Worm (Caenorhabditis elegans) whole organism, late embryonic: ENCODE measurements around the gene tbx-39.

Experiments
- C08G9.2 ChIP-seq: sonication (generic microtip); optimal IDR thresholded peaks from 2 replicates; lab custom pipeline; 2016; ENCODE audit warnings: mild to moderate bottlenecking, missing genetic modification characterization, moderate library complexity, missing compliant biosample characterization
- C38D4.7 ChIP-seq: fragments of 200-800 bp; sonication (Bioruptor generic); optimal IDR thresholded peaks from 2 replicates; lab custom pipeline; 2018; ENCODE audit warnings: mild to moderate bottlenecking, missing genetic modification characterization, moderate library complexity, missing compliant biosample characterization
- K02D7.2 ChIP-seq: sonication (generic microtip); optimal IDR thresholded peaks from 2 replicates; lab custom pipeline; 2017; ENCODE audit warnings: mild to moderate bottlenecking, missing genetic modification characterization, missing compliant biosample characterization
- K09A11.1 ChIP-seq: sonication (generic microtip); optimal IDR thresholded peaks from 2 replicates; lab custom pipeline; 2017; ENCODE audit warnings: antibody characterized with exemption, mild to moderate bottlenecking, missing genetic modification characterization, missing compliant biosample characterization; ENCODE audit not compliant: insufficient read depth
- T23F11.4 ChIP-seq: fragments of 200-800 bp; sonication (Bioruptor generic); optimal IDR thresholded peaks from 2 replicates; lab custom pipeline; 2018; ENCODE audit warnings: mild to moderate bottlenecking, missing genetic modification characterization, missing compliant biosample characterization
- Y22D7AL.16 ChIP-seq: sonication (generic microtip); optimal IDR thresholded peaks from 2 replicates; lab custom pipeline; 2016; ENCODE audit warnings: missing genetic modification characterization, missing compliant biosample characterization
- ahr-1 ChIP-seq: sonication (generic microtip); optimal IDR thresholded peaks from 2 replicates; lab custom pipeline; 2016; ENCODE audit warnings: missing genetic modification characterization, missing compliant biosample characterization
- ama-1 ChIP-seq: fragments of 150-350 bp; optimal IDR thresholded peaks from 2 replicates; lab custom pipeline; 2014
- ceh-18 ChIP-seq: sonication (generic microtip); optimal IDR thresholded peaks from 2 replicates; lab custom pipeline; 2016; ENCODE audit warnings: missing genetic modification characterization, missing compliant biosample characterization
- ceh-2 ChIP-seq: sonication (generic microtip); optimal IDR thresholded peaks from 2 replicates; lab custom pipeline; 2016; ENCODE audit warnings: missing genotype, missing genetic modification characterization, missing compliant biosample characterization
- ceh-22 ChIP-seq: sonication (generic microtip); optimal IDR thresholded peaks from 2 replicates; lab custom pipeline; 2017; ENCODE audit warnings: missing biosample characterization, missing genetic modification characterization
- ceh-24 ChIP-seq: sonication (generic microtip); optimal IDR thresholded peaks from 2 replicates; lab custom pipeline; 2016; ENCODE audit warnings: mild to moderate bottlenecking, missing genetic modification characterization, missing compliant biosample characterization
- ceh-30 ChIP-seq: fragments of 150-350 bp; optimal IDR thresholded peaks from 2 replicates; lab custom pipeline; 2014; ENCODE audit warnings: missing biosample characterization, missing genetic modification characterization
- ceh-31 ChIP-seq: sonication (generic microtip); optimal IDR thresholded peaks from 2 replicates; lab custom pipeline; 2016; ENCODE audit warnings: missing genetic modification characterization, missing compliant biosample characterization
- ceh-34 ChIP-seq: sonication (generic microtip); optimal IDR thresholded peaks from 2 replicates; lab custom pipeline; 2016; ENCODE audit warnings: mild to moderate bottlenecking, missing genetic modification characterization, missing compliant biosample characterization
- ceh-45 ChIP-seq: fragments of 200-800 bp; sonication (Bioruptor generic); IDR thresholded peaks from 2 replicates; pipeline ENCODE4 v1.3.6; 2022; ENCODE audit warnings: missing genetic modification reagents, missing genetic modification characterization, missing compliant biosample characterization
- ceh-48 ChIP-seq: sonication (generic microtip); optimal IDR thresholded peaks from 2 replicates; lab custom pipeline; 2016; ENCODE audit warnings: missing genetic modification characterization, inconsistent platforms, missing compliant biosample characterization
- che-1 ChIP-seq: sonication (generic microtip); optimal IDR thresholded peaks from 2 replicates; lab custom pipeline; 2016; ENCODE audit warnings: mild to moderate bottlenecking, missing genetic modification characterization, missing compliant biosample characterization
- dve-1 ChIP-seq: sonication (generic microtip); optimal IDR thresholded peaks from 2 replicates; lab custom pipeline; 2017; ENCODE audit warnings: antibody characterized with exemption, mild to moderate bottlenecking, missing genetic modification characterization, missing compliant biosample characterization
- elt-2 ChIP-seq: sonication (generic microtip); optimal IDR thresholded peaks from 2 replicates; lab custom pipeline; 2016; ENCODE audit warnings: missing genetic modification reagents, missing genetic modification characterization, missing compliant biosample characterization
- ets-4 ChIP-seq: sonication (generic microtip); optimal IDR thresholded peaks from 2 replicates; lab custom pipeline; 2016; ENCODE audit warnings: missing genetic modification characterization, missing compliant biosample characterization
- eyg-1 ChIP-seq: sonication (generic microtip); optimal IDR thresholded peaks from 2 replicates; lab custom pipeline; 2016; ENCODE audit warnings: missing genotype, missing genetic modification characterization, missing compliant biosample characterization
- gmeb-2 ChIP-seq: sonication (generic microtip); optimal IDR thresholded peaks from 2 replicates; lab custom pipeline; 2016; ENCODE audit warnings: missing genetic modification characterization, inconsistent platforms, missing compliant biosample characterization
- hlh-13 ChIP-seq: fragments of 200-800 bp; sonication (Bioruptor generic); optimal IDR thresholded peaks from 2 replicates; lab custom pipeline; 2018; ENCODE audit warnings: mild to moderate bottlenecking, missing genetic modification characterization, missing compliant biosample characterization
- hlh-15 ChIP-seq: sonication (generic microtip); optimal IDR thresholded peaks from 2 replicates; lab custom pipeline; 2016; ENCODE audit warnings: missing genetic modification characterization, missing compliant biosample characterization
- hlh-8 ChIP-seq: sonication (generic microtip); optimal IDR thresholded peaks from 2 replicates; lab custom pipeline; 2016; ENCODE audit warnings: missing genotype, missing genetic modification characterization, missing compliant biosample characterization
- madf-2 ChIP-seq: sonication (generic microtip); optimal IDR thresholded peaks from 2 replicates; lab custom pipeline; 2017; ENCODE audit warnings: missing genetic modification characterization, missing compliant biosample characterization
- mec-3 ChIP-seq: sonication (generic microtip); optimal IDR thresholded peaks from 2 replicates; lab custom pipeline; 2016; ENCODE audit warnings: borderline replicate concordance, missing genetic modification characterization, missing compliant biosample characterization
- nfya-1 ChIP-seq: sonication (generic microtip); optimal IDR thresholded peaks from 2 replicates; lab custom pipeline; 2017; ENCODE audit warnings: missing genetic modification characterization, mild to moderate bottlenecking, missing compliant biosample characterization, antibody characterized with exemption, moderate library complexity
- nhr-11 ChIP-seq: fragments of 150-350 bp; optimal IDR thresholded peaks from 2 replicates; lab custom pipeline; 2014; ENCODE audit warnings: missing biosample characterization, missing genetic modification characterization
- nhr-232 ChIP-seq: sonication (generic microtip); optimal IDR thresholded peaks from 2 replicates; lab custom pipeline; 2016; ENCODE audit warnings: missing genetic modification characterization, missing compliant biosample characterization
- odd-2 ChIP-seq: sonication (generic microtip); optimal IDR thresholded peaks from 2 replicates; lab custom pipeline; 2017; ENCODE audit warnings: antibody characterized with exemption, mild to moderate bottlenecking, missing genetic modification characterization, missing compliant biosample characterization
- pax-1 ChIP-seq: fragments of 150-350 bp; optimal IDR thresholded peaks from 2 replicates; lab custom pipeline; 2014; ENCODE audit warnings: missing biosample characterization, missing genetic modification characterization
- pha-4 ChIP-seq: fragments of 150-350 bp; optimal IDR thresholded peaks from 2 replicates; lab custom pipeline; 2018; ENCODE audit warnings: missing biosample characterization, missing genetic modification reagents, missing genetic modification characterization
- pros-1 ChIP-seq: fragments of 150-350 bp; optimal IDR thresholded peaks from 2 replicates; lab custom pipeline; 2014; ENCODE audit warnings: missing biosample characterization, missing genetic modification reagents, missing genetic modification characterization
- ref-2 ChIP-seq: sonication (generic microtip); optimal IDR thresholded peaks from 2 replicates; lab custom pipeline; 2016; ENCODE audit warnings: missing genetic modification characterization, missing compliant biosample characterization
- rnt-1 ChIP-seq: sonication (generic microtip); optimal IDR thresholded peaks from 2 replicates; lab custom pipeline; 2016; ENCODE audit warnings: missing genetic modification characterization, missing compliant biosample characterization
- sox-2 ChIP-seq: fragments of 200-800 bp; sonication (Bioruptor generic); IDR thresholded peaks from 2 replicates; pipeline ENCODE4 v1.3.6; 2022; ENCODE audit warnings: missing genetic modification reagents, missing genetic modification characterization, missing compliant biosample characterization
- tbx-7 ChIP-seq: sonication (generic microtip); optimal IDR thresholded peaks from 2 replicates; lab custom pipeline; 2016; ENCODE audit warnings: missing genotype, missing genetic modification characterization, missing compliant biosample characterization
- ttx-3 ChIP-seq: sonication (generic microtip); optimal IDR thresholded peaks from 2 replicates; lab custom pipeline; 2016; ENCODE audit warnings: missing genetic modification reagents, missing genetic modification characterization, missing compliant biosample characterization
- unc-42 ChIP-seq: sonication (generic microtip); optimal IDR thresholded peaks from 2 replicates; lab custom pipeline; 2016; ENCODE audit warnings: missing genotype, missing genetic modification characterization, missing compliant biosample characterization
- unc-86 ChIP-seq: sonication (generic microtip); optimal IDR thresholded peaks from 2 replicates; lab custom pipeline; 2016; ENCODE audit warnings: missing genetic modification characterization, missing compliant biosample characterization
- ztf-16 ChIP-seq: sonication (generic microtip); optimal IDR thresholded peaks from 2 replicates; lab custom pipeline; 2017; ENCODE audit warnings: missing genetic modification characterization, missing compliant biosample characterization

Gene tbx-39

ce11 chrIV:15323593-15323992 is at the start of gene tbx-39:
Gene tbx-39, plus strand, starts transcription at chrIV:15323893.
- TF ChIP-seq ceh-48 (tag; lab: Kevin White, UChicago) (no peak), ceh-24 (tag; lab: Kevin White, UChicago) (no peak), ama-1 (lab: Kevin White, UChicago) (no peak), nhr-11 (tag; lab: Kevin White, UChicago) (no peak), mec-3 (tag; lab: Kevin White, UChicago) (no peak)

- peak; percentile 54 for TF ChIP-seq ceh-18
- TF ChIP-seq ets-4 = no peak
- no peak for TF ChIP-seq T23F11.4 (GFP tag; lab: Kevin White, UChicago)
- TF ChIP-seq, all 69 proteins: peak for 1
Observed at ce11 chrIV:15274063-15274462, 49.6 kb upstream of the tbx-39 start.

- TF ChIP-seq ceh-48 (tag; lab: Kevin White, UChicago) (no peak), ceh-34 (no peak), ztf-16 (no peak), nhr-232 (tag; lab: Kevin White, UChicago) (no peak), tbx-7 (tag; lab: Kevin White, UChicago) (no peak)
Observed at ce11 chrIV:15275363-15275854, 48.3 kb upstream of the tbx-39 start, which contains the start of gene ccg-1. Gene ccg-1, minus strand, starts transcription at chrIV:15275804.

- no peak for TF ChIP-seq unc-86
- no peak for TF ChIP-seq unc-42 (tag; lab: Kevin White, UChicago)
- TF ChIP-seq C08G9.2 (tag; lab: Kevin White, UChicago) = no peak
- no peak for TF ChIP-seq ceh-2
- TF ChIP-seq hlh-8 = no peak
- TF ChIP-seq Y22D7AL.16 = no peak
- TF ChIP-seq rnt-1 = no peak
- TF ChIP-seq ceh-22 (tag; lab: Kevin White, UChicago) = no peak
- TF ChIP-seq mec-3 (tag; lab: Kevin White, UChicago) = no peak
- TF ChIP-seq ceh-18 = no peak
- TF ChIP-seq ceh-31 (tag; lab: Kevin White, UChicago) = no peak
- TF ChIP-seq elt-2 (tag; lab: Kevin White, UChicago) = no peak
Observed at ce11 chrIV:15280219-15280618, 43.5 kb upstream of the tbx-39 start.

- TF ChIP-seq T23F11.4 (GFP tag; lab: Kevin White, UChicago) (no peak), ets-4 (no peak), ceh-24 (tag; lab: Kevin White, UChicago) (no peak), madf-2 (tag; lab: Kevin White, UChicago) (no peak), eyg-1 (no peak)
Observed at ce11 chrIV:15283617-15284016, 40.1 kb upstream of the tbx-39 start.

ce11 chrIV:15289508-15289907 is 34.2 kb upstream of the tbx-39 start:
- TF ChIP-seq pax-1 = no peak
- TF ChIP-seq che-1 (tag; lab: Kevin White, UChicago) = no peak
- no peak for TF ChIP-seq ceh-24 (tag; lab: Kevin White, UChicago)
- TF ChIP-seq ahr-1 (tag; lab: Kevin White, UChicago) = no peak
- no peak; the same call in 1 of the 2 replicates for TF ChIP-seq sox-2
- TF ChIP-seq unc-42 (tag; lab: Kevin White, UChicago) = no peak
- TF ChIP-seq K02D7.2 (tag; lab: Kevin White, UChicago) = no peak
- no peak for TF ChIP-seq K09A11.1
- no peak for TF ChIP-seq ceh-34
- peak; percentile 43 for TF ChIP-seq ttx-3 (tag; lab: Kevin White, UChicago)
- TF ChIP-seq gmeb-2 (tag; lab: Kevin White, UChicago) = no peak
- peak; percentile 37 for TF ChIP-seq nfya-1 (tag; lab: Kevin White, UChicago)
- TF ChIP-seq hlh-15 = no peak
- TF ChIP-seq odd-2 = no peak
- no peak for TF ChIP-seq dve-1
- no peak for TF ChIP-seq ceh-45 (GFP tag; lab: Robert Waterston, UW)
- no peak for TF ChIP-seq pros-1 (tag; lab: Kevin White, UChicago)
- no peak for TF ChIP-seq eyg-1
- TF ChIP-seq ceh-30 (tag; lab: Kevin White, UChicago) = no peak
- TF ChIP-seq tbx-7 (tag; lab: Kevin White, UChicago) = no peak
- no peak for TF ChIP-seq hlh-13
- TF ChIP-seq pha-4 (tag; lab: Kevin White, UChicago) = no peak
- TF ChIP-seq T23F11.4 (GFP tag; lab: Kevin White, UChicago) = peak; percentile 22
- peak; percentile 39 for TF ChIP-seq C38D4.7 (GFP tag; lab: Kevin White, UChicago)
- TF ChIP-seq ceh-31 (tag; lab: Kevin White, UChicago) = no peak
- TF ChIP-seq ref-2 (tag; lab: Kevin White, UChicago) = no peak
